Worm (Caenorhabditis elegans) whole organism, L4 larva: ENCODE data around the gene hsp-4.

Experiments used
- D1046.2 ChIP-seq: fragments of 200-800 bp; sonication (Bioruptor generic); IDR thresholded peaks from 2 replicates; pipeline ENCODE4 v1.3.6; 2022; ENCODE audit warnings: missing genetic modification characterization, missing compliant biosample characterization
- F10B5.3 ChIP-seq: sonication (generic microtip); optimal IDR thresholded peaks from 2 replicates; lab custom pipeline; 2016; ENCODE audit warnings: mild to moderate bottlenecking, missing genetic modification characterization, missing compliant biosample characterization
- F37D6.2 ChIP-seq: sonication (generic microtip); optimal IDR thresholded peaks from 2 replicates; lab custom pipeline; 2016; ENCODE audit warnings: mild to moderate bottlenecking, missing genetic modification characterization, missing compliant biosample characterization
- F49E8.2 ChIP-seq: sonication (generic microtip); optimal IDR thresholded peaks from 2 replicates; lab custom pipeline; 2016; ENCODE audit warnings: missing compliant biosample characterization, mild to moderate bottlenecking, missing genetic modification characterization, borderline replicate concordance
- T20F7.1 ChIP-seq: fragments of 200-800 bp; sonication (Bioruptor generic); optimal IDR thresholded peaks from 2 replicates; lab custom pipeline; 2018; ENCODE audit warnings: mild to moderate bottlenecking, missing genetic modification characterization, missing compliant biosample characterization
- T26A8.4 ChIP-seq: fragments of 200-800 bp; sonication (Bioruptor generic); IDR thresholded peaks from 2 replicates; pipeline ENCODE4 v1.3.6; 2022; ENCODE audit warnings: missing genetic modification characterization, missing compliant biosample characterization
- Y48G9A.11 ChIP-seq: fragments of 200-800 bp; sonication (Bioruptor generic); IDR thresholded peaks from 2 replicates; pipeline ENCODE4 v1.3.6; 2022; ENCODE audit warnings: missing genetic modification reagents, missing genetic modification characterization, missing compliant biosample characterization
- Y75B8A.6 ChIP-seq: fragments of 200-800 bp; sonication (Bioruptor generic); IDR thresholded peaks from 2 replicates; pipeline ENCODE4 v1.3.6; 2022; ENCODE audit warnings: missing genetic modification reagents, missing genetic modification characterization, missing compliant biosample characterization
- ZK337.2 ChIP-seq: fragments of 200-800 bp; sonication (Bioruptor generic); IDR thresholded peaks from 2 replicates; pipeline ENCODE4 v1.3.6; 2022; ENCODE audit warnings: missing genetic modification reagents, missing genetic modification characterization, missing compliant biosample characterization
- ZK546.5 ChIP-seq, 2 experiments: sonication (generic microtip); optimal IDR thresholded peaks; 2 replicates each; lab custom pipeline; 2017; ENCODE audit warnings: missing biosample characterization in 2 of 2, missing genetic modification characterization in 2 of 2
- aha-1 ChIP-seq: fragments of 150-350 bp; peaks from one replicate; lab custom pipeline; 2014; ENCODE audit warnings: missing biosample characterization, missing genetic modification characterization
- aly-2 ChIP-seq: sonication (generic microtip); optimal IDR thresholded peaks from 2 replicates; lab custom pipeline; 2018; ENCODE audit warnings: missing biosample characterization, missing genetic modification characterization
- ceh-28 ChIP-seq: fragments of 150-350 bp; optimal IDR thresholded peaks from 2 replicates; lab custom pipeline; 2014; ENCODE audit warnings: missing biosample characterization, missing genetic modification reagents, missing genetic modification characterization
- ceh-44 ChIP-seq: fragments of 200-800 bp; sonication (Bioruptor generic); IDR thresholded peaks from 2 replicates; pipeline ENCODE4 v1.3.6; 2022; ENCODE audit warnings: missing genetic modification reagents, missing genetic modification characterization, missing compliant biosample characterization
- ceh-82 ChIP-seq: sonication (generic microtip); optimal IDR thresholded peaks from 2 replicates; lab custom pipeline; 2017; ENCODE audit warnings: missing biosample characterization, missing genetic modification characterization
- ctbp-1 ChIP-seq: fragments of 200-800 bp; sonication (Bioruptor generic); IDR thresholded peaks from 2 replicates; pipeline ENCODE4 v1.3.6; 2022; ENCODE audit warnings: missing genetic modification reagents, missing genetic modification characterization, missing compliant biosample characterization
- daf-16 ChIP-seq, 3 experiments: sonication (generic microtip); optimal IDR thresholded peaks; 2 replicates each; lab custom pipeline; 2016 to 2017; ENCODE audit warnings: missing genetic modification characterization in 3 of 3, missing genetic modification reagents in 3 of 3, mild to moderate bottlenecking in 2 of 3, missing compliant biosample characterization in 2 of 3, missing biosample characterization in 1 of 3, moderate library complexity in 1 of 3
- daf-8 ChIP-seq: fragments of 200-800 bp; sonication (Bioruptor generic); IDR thresholded peaks from 2 replicates; pipeline ENCODE4 v1.3.6; 2022; ENCODE audit warnings: missing genetic modification characterization, missing compliant biosample characterization
- dmd-8 ChIP-seq: fragments of 200-800 bp; sonication (Bioruptor generic); IDR thresholded peaks from 2 replicates; pipeline ENCODE4 v1.3.6; 2022; ENCODE audit warnings: missing genetic modification characterization, missing compliant biosample characterization
- duxl-1 ChIP-seq: sonication (generic microtip); optimal IDR thresholded peaks from 2 replicates; lab custom pipeline; 2016; ENCODE audit warnings: mild to moderate bottlenecking, missing genetic modification characterization, moderate library complexity, missing compliant biosample characterization; ENCODE audit not compliant: poor library complexity
- egl-27 ChIP-seq: sonication (generic microtip); optimal IDR thresholded peaks from 3 replicates; lab custom pipeline; 2017; ENCODE audit warnings: missing biosample characterization, missing genetic modification reagents, missing genetic modification characterization
- fkh-10 ChIP-seq: fragments of 150-350 bp; optimal IDR thresholded peaks from 2 replicates; lab custom pipeline; 2014; ENCODE audit warnings: missing biosample characterization, missing genetic modification reagents, missing genetic modification characterization
- hmg-1.1 ChIP-seq: fragments of 200-800 bp; sonication (Bioruptor generic); IDR thresholded peaks from 2 replicates; pipeline ENCODE4 v1.3.6; 2022; ENCODE audit warnings: missing genetic modification reagents, missing genetic modification characterization, missing compliant biosample characterization
- jun-1 ChIP-seq: fragments of 150-350 bp; optimal IDR thresholded peaks from 2 replicates; lab custom pipeline; 2014; ENCODE audit warnings: missing biosample characterization, missing genetic modification reagents, missing genetic modification characterization
- lin-1 ChIP-seq: fragments of 200-800 bp; sonication (Bioruptor generic); IDR thresholded peaks from 2 replicates; pipeline ENCODE4 v1.3.6; 2022; ENCODE audit warnings: missing genetic modification reagents, missing genetic modification characterization, missing compliant biosample characterization
- lin-15B ChIP-seq: fragments of 150-350 bp; sonication (generic microtip); optimal IDR thresholded peaks from 3 replicates; lab custom pipeline; 2014; ENCODE audit warnings: missing biosample characterization, missing genetic modification characterization
- lin-38 ChIP-seq: fragments of 200-800 bp; sonication (Bioruptor generic); IDR thresholded peaks from 2 replicates; pipeline ENCODE4 v1.3.6; 2022; ENCODE audit warnings: missing genetic modification reagents, missing genetic modification characterization, missing compliant biosample characterization
- lin-39 ChIP-seq: fragments of 150-350 bp; optimal IDR thresholded peaks from 2 replicates; lab custom pipeline; 2014; ENCODE audit warnings: missing biosample characterization, missing genetic modification reagents, missing genetic modification characterization
- lsy-2 ChIP-seq, 2 experiments: fragments of 150-350 bp in 1 of 2; sonication (generic microtip) in 1 of 2; optimal IDR thresholded peaks; 2 replicates each; lab custom pipeline; 2014 to 2017; ENCODE audit warnings: missing biosample characterization in 2 of 2, missing genetic modification characterization in 2 of 2
- madf-5 ChIP-seq, 2 experiments: fragments of 200-800 bp; sonication (Bioruptor generic); IDR thresholded peaks; 2 replicates each; pipeline ENCODE4 v1.3.6; 2022; ENCODE audit warnings: missing compliant biosample characterization in 2 of 2, missing genetic modification characterization in 2 of 2
- mdt-29 ChIP-seq: fragments of 200-800 bp; sonication (Bioruptor generic); IDR thresholded peaks from 2 replicates; pipeline ENCODE4 v1.3.6; 2022; ENCODE audit warnings: missing genetic modification reagents, missing genetic modification characterization, missing compliant biosample characterization
- mes-2 ChIP-seq: sonication (generic microtip); optimal IDR thresholded peaks from 2 replicates; lab custom pipeline; 2016; ENCODE audit warnings: missing genotype, mild to moderate bottlenecking, missing genetic modification characterization, missing compliant biosample characterization; ENCODE audit not compliant: poor library complexity, severe bottlenecking
- nhr-237 ChIP-seq: sonication (generic microtip); optimal IDR thresholded peaks from 2 replicates; lab custom pipeline; 2017; ENCODE audit warnings: missing biosample characterization, missing genetic modification characterization
- nhr-48 ChIP-seq: sonication (generic microtip); optimal IDR thresholded peaks from 2 replicates; lab custom pipeline; 2016; ENCODE audit warnings: mild to moderate bottlenecking, missing genetic modification characterization, missing compliant biosample characterization
- nhr-6 ChIP-seq: fragments of 150-350 bp; optimal IDR thresholded peaks from 2 replicates; lab custom pipeline; 2014; ENCODE audit warnings: missing biosample characterization, missing genetic modification characterization
- nhr-76 ChIP-seq: fragments of 150-350 bp; optimal IDR thresholded peaks from 2 replicates; lab custom pipeline; 2014; ENCODE audit warnings: missing biosample characterization, missing genetic modification characterization
- nhr-77 ChIP-seq: fragments of 150-350 bp; optimal IDR thresholded peaks from 2 replicates; lab custom pipeline; 2014; ENCODE audit warnings: missing biosample characterization, missing genetic modification characterization
- php-3 ChIP-seq: fragments of 200-800 bp; sonication (Bioruptor generic); IDR thresholded peaks from 2 replicates; pipeline ENCODE4 v1.3.6; 2022; ENCODE audit warnings: missing genetic modification reagents, missing genetic modification characterization, missing compliant biosample characterization
- spr-1 ChIP-seq: sonication (generic microtip); optimal IDR thresholded peaks from 2 replicates; lab custom pipeline; 2016; ENCODE audit warnings: mild to moderate bottlenecking, missing genetic modification characterization, missing compliant biosample characterization
- unc-130 ChIP-seq: sonication (generic microtip); optimal IDR thresholded peaks from 2 replicates; lab custom pipeline; 2016; ENCODE audit warnings: missing genetic modification reagents, missing genetic modification characterization, missing compliant biosample characterization
- vab-7 ChIP-seq: fragments of 200-800 bp; sonication (Bioruptor generic); IDR thresholded peaks from 2 replicates; pipeline ENCODE4 v1.3.6; 2022; ENCODE audit warnings: missing genetic modification reagents, missing genetic modification characterization, missing compliant biosample characterization
- zag-1 ChIP-seq: fragments of 150-350 bp; optimal IDR thresholded peaks from 2 replicates; lab custom pipeline; 2014; ENCODE audit warnings: missing biosample characterization, missing genetic modification characterization
- zfp-2 ChIP-seq: sonication (generic microtip); optimal IDR thresholded peaks from 2 replicates; lab custom pipeline; 2016; ENCODE audit warnings: mild to moderate bottlenecking, missing genetic modification characterization, missing compliant biosample characterization
- zfp-3 ChIP-seq: fragments of 200-800 bp; sonication (Bioruptor generic); conservative IDR thresholded peaks from 2 replicates; pipeline ENCODE4 v1.3.6; 2022; ENCODE audit warnings: missing genetic modification reagents, missing genetic modification characterization, missing compliant biosample characterization
- zip-2 ChIP-seq: fragments of 150-350 bp; optimal IDR thresholded peaks from 2 replicates; lab custom pipeline; 2014; ENCODE audit warnings: missing biosample characterization, missing genetic modification characterization
- ztf-7 ChIP-seq: fragments of 150-350 bp; optimal IDR thresholded peaks from 2 replicates; lab custom pipeline; 2014; ENCODE audit warnings: missing biosample characterization, missing genetic modification characterization

hsp-4 gene

DNA sequence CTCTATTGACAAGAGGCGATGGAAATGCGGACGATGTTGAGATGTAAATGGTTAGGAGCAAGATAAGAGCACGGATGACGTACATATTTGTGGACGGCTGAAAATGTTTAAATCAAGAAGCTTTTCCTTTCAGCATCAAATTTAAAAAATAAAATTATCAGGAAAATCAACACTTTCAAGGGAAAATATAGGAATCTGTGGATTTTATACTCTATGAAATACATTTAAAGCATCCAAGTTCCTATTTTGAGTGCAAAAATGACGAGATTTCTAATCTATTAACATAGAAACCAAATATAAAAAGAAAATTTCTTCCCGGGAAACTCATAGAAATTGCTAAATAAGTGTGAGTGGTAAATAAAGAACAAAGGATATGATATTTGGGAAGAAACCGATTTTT, 38.4 kb downstream of the hsp-4 start, which contains the start of gene F45E12.6:
F45E12.6 (minus strand) TSS at position 101 of the 400 bp plus-strand sequence.
- TF ChIP-seq egl-27 (tag; lab: Kevin White, UChicago) (no peak), Y75B8A.6 (no peak), nhr-76 (tag; lab: Kevin White, UChicago) (no peak), ceh-28 (no peak), ceh-82 (tag; lab: Kevin White, UChicago) (no peak)

DNA sequence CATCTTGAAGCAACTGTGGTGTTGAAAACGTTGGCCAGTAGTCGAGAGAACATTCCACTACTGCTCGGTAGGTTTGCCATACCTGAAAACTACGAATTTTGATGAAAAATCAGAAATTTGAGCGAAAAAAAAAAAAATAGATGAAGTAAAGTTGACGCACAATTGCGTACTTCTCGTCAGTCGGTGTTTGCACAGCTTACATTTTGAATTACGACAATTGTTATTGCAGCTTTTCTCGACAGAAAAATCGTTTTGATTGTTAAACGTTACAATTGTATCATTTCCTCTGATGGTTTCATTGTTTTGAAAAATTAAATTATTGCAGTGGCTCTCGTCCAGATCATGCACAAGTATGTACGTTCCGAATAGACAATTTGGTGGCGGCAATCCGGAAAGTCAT, 42.4 kb downstream of the hsp-4 start, which contains the start of the genes F45E12.5 and cnep-1:
F45E12.5 (minus strand) TSS at position 93 of the 400 bp plus-strand sequence.
cnep-1 (plus strand) TSS at position 326 of the 400 bp plus-strand sequence.
- TF ChIP-seq lsy-2 (tag; optimal IDR thresholded peaks at IDR 0.05; lab: Kevin White, UChicago) (peak in 1 of 2 experiments; percentile 34), nhr-76 (tag; lab: Kevin White, UChicago) (no peak)

DNA sequence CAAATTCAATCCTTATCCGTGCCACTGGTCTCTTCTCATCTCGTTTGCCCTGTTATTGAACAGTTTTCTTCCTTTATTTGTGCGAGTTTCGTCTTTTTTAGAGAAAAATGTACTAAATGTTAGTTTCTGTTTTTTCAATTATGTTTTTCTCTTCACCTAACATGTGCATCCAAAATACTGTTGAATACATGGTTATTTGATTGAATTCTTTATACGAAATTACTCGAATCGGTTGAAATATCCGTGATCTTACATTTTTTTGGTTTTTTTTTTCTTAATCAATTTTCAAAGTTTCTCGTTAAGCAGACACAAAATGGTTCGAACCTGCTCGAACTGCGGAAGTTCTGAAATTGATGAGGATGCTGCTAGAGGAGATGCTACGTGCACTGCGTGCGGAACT, 46.9 kb downstream of the hsp-4 start, which contains the start of gene brf-1:
brf-1 (plus strand) TSS at position 301 of the 400 bp plus-strand sequence.
- TF ChIP-seq mes-2 (tag; lab: Kevin White, UChicago), result no peak
- TF ChIP-seq zfp-2, result no peak
- no peak for TF ChIP-seq duxl-1

- TF ChIP-seq ztf-7 (tag; lab: Kevin White, UChicago), result no peak
- TF ChIP-seq ceh-44 (GFP tag; lab: Robert Waterston, UW), result no peak
- TF ChIP-seq zip-2 (tag; lab: Kevin White, UChicago), result no peak
- TF ChIP-seq ZK337.2 (GFP tag; lab: Robert Waterston, UW), result no peak
- no peak for TF ChIP-seq aly-2 (tag; lab: Kevin White, UChicago)
- peak; percentile 84 for TF ChIP-seq lin-38 (GFP tag; lab: Robert Waterston, UW)
- TF ChIP-seq mdt-29 (GFP tag; lab: Robert Waterston, UW), result no peak
- TF ChIP-seq daf-16 (GFP tag; optimal IDR thresholded peaks at IDR 0.05; lab: Kevin White, UChicago), result peak in 1 of 2 experiments; percentile 5
- no peak for TF ChIP-seq daf-16 (tag; optimal IDR thresholded peaks at IDR 0.05; lab: Kevin White, UChicago)
- peak; percentile 59 for TF ChIP-seq spr-1 (tag; lab: Kevin White, UChicago)
- TF ChIP-seq ctbp-1 (GFP tag; lab: Robert Waterston, UW), result no peak
- no peak for TF ChIP-seq zfp-3 (GFP tag; lab: Robert Waterston, UW)
- TF ChIP-seq daf-8 (GFP tag; lab: Robert Waterston, UW), result no peak
- peak; percentile 13 for TF ChIP-seq lin-15B (tag; lab: Kevin White, UChicago)
- peak; percentile 27 for TF ChIP-seq jun-1 (tag; lab: Kevin White, UChicago)
- TF ChIP-seq Y48G9A.11 (GFP tag; lab: Robert Waterston, UW), result peak; percentile 82
- no peak for TF ChIP-seq Y75B8A.6
- no peak for TF ChIP-seq nhr-77 (tag; lab: Kevin White, UChicago)
- no peak for TF ChIP-seq zag-1 (tag; lab: Kevin White, UChicago)
- TF ChIP-seq ZK546.5 (tag; optimal IDR thresholded peaks at IDR 0.05; lab: Kevin White, UChicago), result no peak
- TF ChIP-seq nhr-48 (tag; lab: Kevin White, UChicago), result no peak
- TF ChIP-seq lin-39 (tag; lab: Kevin White, UChicago), result no peak
- peak; percentile 96 for TF ChIP-seq aha-1
- no peak for TF ChIP-seq vab-7 (GFP tag; lab: Robert Waterston, UW)
- TF ChIP-seq nhr-6 (tag; lab: Kevin White, UChicago), result peak; percentile 30
- no peak for TF ChIP-seq dmd-8 (GFP tag; lab: Robert Waterston, UW)
- TF ChIP-seq php-3 (GFP tag; lab: Robert Waterston, UW), result peak; percentile 23; the same call in 1 of the 2 replicates
- no peak for TF ChIP-seq lin-1 (GFP tag; lab: Robert Waterston, UW)
- no peak for TF ChIP-seq nhr-237 (tag; lab: Kevin White, UChicago)
- peak; percentile 49 for TF ChIP-seq T20F7.1
- TF ChIP-seq F10B5.3 (tag; lab: Kevin White, UChicago), result peak; percentile 40
- no peak for TF ChIP-seq F37D6.2 (tag; lab: Kevin White, UChicago)
- no peak for TF ChIP-seq madf-5 (GFP tag; IDR thresholded peaks at IDR 0.05; lab: Robert Waterston, UW)
- peak; percentile 48 for TF ChIP-seq hmg-1.1 (GFP tag; lab: Robert Waterston, UW)
- 0 out of 2 replicates have a peak, but pooled peaks have one; percentile 50 for TF ChIP-seq T26A8.4 (GFP tag; lab: Robert Waterston, UW)
- TF ChIP-seq unc-130, result peak; percentile 71
- TF ChIP-seq fkh-10 (GFP tag; lab: Kevin White, UChicago), result no peak
- no peak for TF ChIP-seq D1046.2 (GFP tag; lab: Robert Waterston, UW)
- TF ChIP-seq F49E8.2 (tag; lab: Kevin White, UChicago), result peak; percentile 90
Measured at ce11 chrII:7301670-7302151, 50.7 kb downstream of the hsp-4 start, which contains the start of gene cul-4. Gene cul-4 (plus strand): TSS chrII:7302101.
